Worm (Caenorhabditis elegans) whole organism, mixed stage, embryonic: ENCODE measurements around the gene T27A8.3.

ENCODE experiments used
- blmp-1 ChIP-seq: fragments of 150-350 bp; optimal IDR thresholded peaks from 2 replicates; lab custom pipeline; 2014; ENCODE audit warnings: missing biosample characterization, missing genetic modification characterization
- drap-1 ChIP-seq: fragments of 200-800 bp; sonication (Bioruptor generic); optimal IDR thresholded peaks from 3 replicates; lab custom pipeline; 2018; ENCODE audit warnings: mild to moderate bottlenecking, missing genetic modification characterization, missing compliant biosample characterization
- lin-13 ChIP-seq: fragments of 150-350 bp; optimal IDR thresholded peaks from 2 replicates; lab custom pipeline; 2014; ENCODE audit warnings: missing biosample characterization, missing genetic modification characterization
- lin-32 ChIP-seq: fragments of 200-800 bp; sonication (Bioruptor generic); optimal IDR thresholded peaks from 2 replicates; lab custom pipeline; 2018; ENCODE audit warnings: mild to moderate bottlenecking, missing genetic modification characterization, missing compliant biosample characterization
- mep-1 ChIP-seq: fragments of 150-350 bp; optimal IDR thresholded peaks from 2 replicates; lab custom pipeline; 2017; ENCODE audit warnings: missing biosample characterization, missing genetic modification reagents, missing genetic modification characterization, inconsistent platforms
- mls-2 ChIP-seq: sonication (generic microtip); optimal IDR thresholded peaks from 2 replicates; lab custom pipeline; 2016; ENCODE audit warnings: mild to moderate bottlenecking, missing genetic modification characterization, moderate library complexity, missing compliant biosample characterization
- nhr-237 ChIP-seq: fragments of 150-350 bp; optimal IDR thresholded peaks from 2 replicates; lab custom pipeline; 2014; ENCODE audit warnings: missing biosample characterization, missing genetic modification characterization
- nhr-28 ChIP-seq: fragments of 150-350 bp; optimal IDR thresholded peaks from 2 replicates; lab custom pipeline; 2014; ENCODE audit warnings: missing biosample characterization, missing genetic modification characterization
- nhr-76 ChIP-seq: sonication (generic microtip); optimal IDR thresholded peaks from 2 replicates; lab custom pipeline; 2017; ENCODE audit warnings: missing biosample characterization, missing genetic modification characterization
- ztf-11 ChIP-seq: fragments of 150-350 bp; optimal IDR thresholded peaks from 2 replicates; lab custom pipeline; 2014; ENCODE audit warnings: missing biosample characterization, missing genetic modification characterization

DNA sequence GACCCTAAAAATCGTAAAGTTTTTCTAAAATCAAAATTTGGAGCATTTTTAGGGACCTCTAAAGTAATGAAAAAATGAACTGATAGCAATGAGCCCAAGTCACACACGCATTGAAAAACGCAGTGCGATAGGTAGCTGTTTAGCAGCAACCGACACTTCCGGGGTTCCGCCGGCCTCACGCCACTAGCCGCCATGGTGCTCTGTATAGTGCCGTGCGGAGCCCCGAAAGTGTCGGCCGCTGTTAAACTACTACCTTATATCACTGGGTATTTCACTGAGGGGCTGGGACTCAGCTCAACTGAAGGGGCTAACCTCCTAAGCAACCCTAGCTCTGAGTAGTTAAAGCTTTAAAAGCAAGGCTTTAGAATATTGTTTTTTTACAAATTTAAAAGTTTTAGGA is 36.8 kb downstream of the T27A8.3 start:
- TF ChIP-seq lin-32 (GFP tag; lab: Kevin White, UChicago) (no peak), lin-13 (tag; lab: Kevin White, UChicago) (no peak), nhr-76 (no peak), blmp-1 (tag; lab: Kevin White, UChicago) (no peak), mls-2 (tag; lab: Kevin White, UChicago) (no peak), nhr-237 (tag; lab: Kevin White, UChicago) (no peak), nhr-28 (tag; lab: Kevin White, UChicago) (no peak), drap-1 (no peak), mep-1 (no peak), ztf-11 (tag; lab: Kevin White, UChicago) (no peak)
